Worm (Caenorhabditis elegans): ENCODE data around the gene hum-8.
A peak's percentile ranks its signal among the peaks of the same experiment; 100 is the strongest.

The hum-8 gene

DNA sequence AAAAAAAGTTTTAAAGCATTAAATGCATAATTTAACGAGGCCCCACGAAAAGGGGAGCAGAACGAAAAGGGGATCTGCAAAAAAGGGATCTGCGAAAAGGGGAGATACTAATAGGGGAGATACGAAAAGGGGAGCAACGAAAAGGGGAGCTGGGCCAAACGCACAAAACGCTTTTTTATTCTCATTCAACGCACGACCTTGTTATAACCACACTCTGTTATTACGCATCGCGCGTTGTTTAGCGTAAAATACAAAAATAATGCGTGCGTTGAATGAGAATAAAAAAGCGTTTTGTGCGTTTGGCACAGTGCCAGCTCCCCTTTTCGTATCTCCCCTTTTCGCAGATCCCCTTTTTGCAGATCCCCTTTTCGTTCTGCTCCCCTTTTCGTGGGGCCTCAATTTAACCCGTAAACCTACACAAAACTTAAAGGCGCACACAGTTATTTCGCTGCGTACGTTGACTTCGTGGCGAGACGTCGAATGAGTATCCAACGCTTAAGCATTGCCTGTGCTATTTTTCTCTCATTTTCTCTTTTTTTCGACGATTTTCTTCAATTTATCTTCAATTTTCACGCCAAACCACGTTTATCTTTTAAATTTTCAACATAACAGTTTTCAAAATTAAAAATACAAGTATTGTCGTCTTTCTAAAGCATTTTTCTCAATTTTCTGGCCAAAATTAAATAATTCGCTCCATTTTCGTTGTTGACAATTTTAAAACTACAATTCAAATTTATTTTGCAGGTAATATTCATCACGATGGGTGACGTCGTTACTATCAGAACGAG, 55.0 kb downstream of the hum-8 start, which contains the start of gene rps-24 (continued):
- peak; percentile 17 for TF ChIP-seq K09A11.1 (tag; optimal IDR thresholded peaks at IDR 0.05; ENCODE audit: insufficient read depth)
- peak; percentile 48 for TF ChIP-seq nhr-232 (tag; optimal IDR thresholded peaks at IDR 0.05)
- peak; percentile 98 for TF ChIP-seq tbx-2 (tag; optimal IDR thresholded peaks at IDR 0.05)
- peak; percentile 96 for TF ChIP-seq F13H6.1 (tag; optimal IDR thresholded peaks at IDR 0.05)
- peak; percentile 70 for TF ChIP-seq eyg-1 (tag; optimal IDR thresholded peaks at IDR 0.05)
- peak; percentile 67 for TF ChIP-seq sdc-2 (tag; optimal IDR thresholded peaks at IDR 0.05)
- TF ChIP-seq dmd-4 (tag; optimal IDR thresholded peaks at IDR 0.05; ENCODE audit: borderline replicate concordance): peak; percentile 93
- TF ChIP-seq pag-3 (tag; optimal IDR thresholded peaks at IDR 0.05; ENCODE audit: borderline replicate concordance): peak; percentile 94

DNA sequence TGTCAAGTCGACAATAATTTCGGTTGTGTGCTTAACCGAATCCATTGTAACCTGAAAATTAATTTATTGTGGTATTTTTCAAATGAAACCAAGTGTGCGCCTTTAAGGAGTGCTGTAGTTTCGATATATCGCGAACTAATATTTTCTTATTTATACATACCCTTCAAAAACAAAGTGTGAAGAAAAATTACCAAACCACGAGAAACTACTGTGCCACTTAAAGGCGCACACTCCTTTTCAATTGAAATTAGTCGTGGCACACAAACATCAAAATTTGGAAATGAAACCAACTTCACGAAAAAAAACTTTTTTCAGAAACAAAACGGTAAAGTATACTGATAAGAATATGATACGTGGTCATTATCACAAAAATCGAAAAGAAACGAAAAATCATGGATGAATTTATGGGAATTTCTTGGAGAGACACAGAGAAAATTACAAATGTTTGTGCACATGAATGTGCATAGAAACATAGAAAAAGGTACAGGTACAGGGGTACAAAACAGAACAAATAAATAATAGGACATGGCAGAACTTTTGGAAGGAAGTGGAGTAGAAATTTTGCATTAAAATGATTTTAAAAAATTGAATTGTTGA, 57.1 kb downstream of the hum-8 start, which contains the start of gene spl-1:
spl-1 (minus strand) TSS at position 51 of the 597 bp plus-strand sequence.
- TF ChIP-seq C38D4.7 (GFP tag; optimal IDR thresholded peaks at IDR 0.05) (no peak), nfya-1 (tag; optimal IDR thresholded peaks at IDR 0.05) (no peak), elt-2 (tag; optimal IDR thresholded peaks at IDR 0.05) (peak; percentile 49), ceh-45 (GFP tag; IDR thresholded peaks at IDR 0.05) (no peak), unc-55 (GFP tag; optimal IDR thresholded peaks at IDR 0.05) (no peak), ceh-2 (tag; optimal IDR thresholded peaks at IDR 0.05) (no peak), unc-42 (tag; optimal IDR thresholded peaks at IDR 0.05) (no peak), che-1 (tag; optimal IDR thresholded peaks at IDR 0.05) (no peak), sox-4 (tag; optimal IDR thresholded peaks at IDR 0.05) (no peak)

DNA sequence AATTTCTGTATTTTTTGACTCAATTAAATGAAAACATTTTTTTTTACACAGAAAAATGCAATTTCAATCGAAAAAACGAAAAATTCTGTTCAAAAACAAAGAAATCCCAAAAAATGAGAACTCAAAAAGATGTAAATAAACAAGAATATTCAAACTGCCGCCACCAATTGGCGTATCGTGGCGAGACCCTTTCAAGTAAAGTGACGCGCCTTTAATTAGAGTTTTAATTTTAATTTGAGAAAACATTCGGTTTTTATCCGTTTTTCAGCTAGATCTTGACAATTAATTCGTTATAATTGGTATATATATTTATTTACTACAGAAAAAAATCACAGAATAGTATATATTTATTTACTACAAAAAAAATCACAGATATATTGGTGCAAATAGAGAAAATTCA, 60.7 kb downstream of the hum-8 start:
- TF ChIP-seq pqm-1 (tag; optimal IDR thresholded peaks at IDR 0.05) (no peak), ceh-31 (tag; optimal IDR thresholded peaks at IDR 0.05) (no peak), C08G9.2 (tag; optimal IDR thresholded peaks at IDR 0.05) (no peak), ztf-16 (tag; optimal IDR thresholded peaks at IDR 0.05) (no peak), fkh-10 (GFP tag; optimal IDR thresholded peaks at IDR 0.05) (no peak), ceh-48 (tag; optimal IDR thresholded peaks at IDR 0.05) (no peak), Y22D7AL.16 (tag; optimal IDR thresholded peaks at IDR 0.05) (no peak), unc-3 (GFP tag; conservative IDR thresholded peaks at IDR 0.05) (no peak), unc-3 (tag; optimal IDR thresholded peaks at IDR 0.05) (no peak), F13H6.1 (tag; optimal IDR thresholded peaks at IDR 0.05) (no peak)

Measured in whole organism, late embryonic.